Worm (Caenorhabditis elegans): Measurements from ENCODE around the gene Y17G7B.20.

Y17G7B.20 gene

DNA sequence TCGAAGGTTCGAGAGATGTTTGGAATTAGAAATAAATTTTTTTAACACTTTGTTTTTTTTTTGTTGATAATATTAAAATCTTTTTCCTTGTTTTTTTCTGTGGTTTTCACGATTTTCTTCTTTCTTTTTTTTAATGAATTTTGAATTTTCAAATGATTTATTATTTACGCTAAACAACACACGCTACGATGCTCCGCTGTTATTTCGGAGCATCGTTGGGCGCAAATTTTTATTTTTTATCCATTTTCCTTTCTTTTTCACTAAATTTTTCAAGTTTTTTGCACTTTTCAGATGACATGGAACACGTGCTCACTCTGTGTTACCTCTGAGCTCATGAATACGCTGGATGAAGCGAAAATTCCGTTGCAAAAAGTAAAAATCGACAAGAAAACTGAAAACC is 17.6 kb downstream of the Y17G7B.20 start, which contains the start of the genes W03C9.1 and W03C9.2:
W03C9.1 (minus strand) TSS at position 46 of the 400 bp plus-strand sequence.
W03C9.2 (plus strand) TSS at position 286 of the 400 bp plus-strand sequence.
- no peak for TF ChIP-seq dox-1 (GFP tag; IDR thresholded peaks at IDR 0.05)
- no peak for TF ChIP-seq lag-1 (GFP tag; IDR thresholded peaks at IDR 0.05)
- TF ChIP-seq ceh-40 (GFP tag; IDR thresholded peaks at IDR 0.05) = no peak
- no peak for TF ChIP-seq ztf-26 (tag; optimal IDR thresholded peaks at IDR 0.05)
- TF ChIP-seq attf-3 (GFP tag; conservative IDR thresholded peaks at IDR 0.05) = peak; percentile 81
- TF ChIP-seq pha-4 (tag; optimal IDR thresholded peaks at IDR 0.05) = no peak

- peak; percentile 98 for TF ChIP-seq bed-1 (GFP tag; IDR thresholded peaks at IDR 0.05)
- TF ChIP-seq chd-7 (tag; optimal IDR thresholded peaks at IDR 0.05) = peak; percentile 98
- peak; percentile 99 for TF ChIP-seq egl-44 (GFP tag; IDR thresholded peaks at IDR 0.05)
- peak; percentile 95 for TF ChIP-seq unc-130 (GFP tag; optimal IDR thresholded peaks at IDR 0.05)
- peak; percentile 85 for TF ChIP-seq attf-3 (GFP tag; conservative IDR thresholded peaks at IDR 0.05)
- peak; percentile 77 for TF ChIP-seq madf-8 (GFP tag; conservative IDR thresholded peaks at IDR 0.05)
- peak in 2 of 3 experiments; percentile 46 to 55 for TF ChIP-seq lin-35 (GFP tag; optimal IDR thresholded peaks at IDR 0.05)
- peak; percentile 87 for TF ChIP-seq B0019.2 (GFP tag; conservative IDR thresholded peaks at IDR 0.05)
- TF ChIP-seq C17E4.6 (GFP tag; IDR thresholded peaks at IDR 0.05) = peak; percentile 95
- peak; percentile 37 for TF ChIP-seq dpl-1 (GFP tag; optimal IDR thresholded peaks at IDR 0.05)
- peak; percentile 91 for TF ChIP-seq hlh-12 (tag; optimal IDR thresholded peaks at IDR 0.05)
- TF ChIP-seq F57C9.4 (tag; optimal IDR thresholded peaks at IDR 0.05) = peak; percentile 92
- TF ChIP-seq lin-54 (GFP tag; optimal IDR thresholded peaks at IDR 0.05) = peak; percentile 92
- TF ChIP-seq madf-6 (GFP tag; IDR thresholded peaks at IDR 0.05) = peak; percentile 90
- TF ChIP-seq attf-5 (GFP tag; optimal IDR thresholded peaks at IDR 0.05) = peak; percentile 95
- TF ChIP-seq attf-6 (GFP tag; IDR thresholded peaks at IDR 0.05) = peak; percentile 89
- TF ChIP-seq mcd-1 (GFP tag; IDR thresholded peaks at IDR 0.05) = peak; percentile 93
- TF ChIP-seq K11D2.4 (GFP tag; IDR thresholded peaks at IDR 0.05) = peak; percentile 87
- peak; percentile 96 for TF ChIP-seq D2030.7 (GFP tag; IDR thresholded peaks at IDR 0.05)
- peak; percentile 81; the same call in 1 of the 2 replicates for TF ChIP-seq hlh-26 (GFP tag; conservative IDR thresholded peaks at IDR 0.05)
- TF ChIP-seq ztf-25 (GFP tag; IDR thresholded peaks at IDR 0.05) = peak; percentile 99
- TF ChIP-seq F22D6.2 (tag; optimal IDR thresholded peaks at IDR 0.05) = peak; percentile 80
- TF ChIP-seq ztf-6 (GFP tag; IDR thresholded peaks at IDR 0.05) = peak; percentile 92
- TF ChIP-seq ceh-40 (GFP tag; IDR thresholded peaks at IDR 0.05) = peak; percentile 96
- peak; percentile 80 for TF ChIP-seq ccch-3 (GFP tag; optimal IDR thresholded peaks at IDR 0.05)
- TF ChIP-seq lin-26 (GFP tag; IDR thresholded peaks at IDR 0.05) = peak; percentile 100
- TF ChIP-seq nfya-2 (GFP tag; IDR thresholded peaks at IDR 0.05) = 0 out of 2 replicates have a peak, but pooled peaks have one; percentile 79
- peak; percentile 98 for TF ChIP-seq die-1 (tag; optimal IDR thresholded peaks at IDR 0.05)
- peak; percentile 88 for TF ChIP-seq Y53G8AR.9 (GFP tag; conservative IDR thresholded peaks at IDR 0.05)
- peak; percentile 91 for TF ChIP-seq K12H6.12 (tag; optimal IDR thresholded peaks at IDR 0.05)
- TF ChIP-seq unc-62 (GFP tag; optimal IDR thresholded peaks at IDR 0.05) = no peak
- TF ChIP-seq T26A5.8 (tag; optimal IDR thresholded peaks at IDR 0.05) = peak; percentile 99
- TF ChIP-seq fkh-3 (tag; optimal IDR thresholded peaks at IDR 0.05) = peak; percentile 99
- TF ChIP-seq nfyb-1 (GFP tag; IDR thresholded peaks at IDR 0.05) = peak; percentile 97
- TF ChIP-seq atf-7 (tag; optimal IDR thresholded peaks at IDR 0.05) = peak; percentile 93
- TF ChIP-seq ceh-79 (tag; optimal IDR thresholded peaks at IDR 0.05) = peak; percentile 97
- TF ChIP-seq madf-10 (tag; optimal IDR thresholded peaks at IDR 0.05) = peak; percentile 92
- peak; percentile 71 for TF ChIP-seq nhr-80 (tag; optimal IDR thresholded peaks at IDR 0.05)
- TF ChIP-seq mxl-1 (tag; optimal IDR thresholded peaks at IDR 0.05) = peak; percentile 98
- TF ChIP-seq pha-4 (tag; optimal IDR thresholded peaks at IDR 0.05) = no peak
- peak; percentile 95 for TF ChIP-seq ztf-26 (tag; optimal IDR thresholded peaks at IDR 0.05)
- peak; percentile 83 for TF ChIP-seq nhr-179 (tag; optimal IDR thresholded peaks at IDR 0.05)
- TF ChIP-seq dpff-1 (tag; optimal IDR thresholded peaks at IDR 0.05) = peak; percentile 88
- peak; percentile 96 to 99 for TF ChIP-seq rec-8 (tag; optimal IDR thresholded peaks at IDR 0.05)
Measured at ce11 chrII:11960596-11961217, 18.9 kb downstream of the Y17G7B.20 start.
